Fruit fly (Drosophila melanogaster): ENCODE results near the gene CG1428.

CG1428 gene

dm6 chr2L:21915258-21915657 is 9.2 kb downstream of the CG1428 start, which contains the start of gene CG31600:
Gene CG31600 (minus strand): TSS chr2L:21915358.
- TF ChIP-seq kay (GFP tag; ENCODE audit: borderline replicate concordance) = peak; percentile 56
- no peak for TF ChIP-seq CG7045 (GFP tag; optimal IDR thresholded peaks at IDR 0.05)
- TF ChIP-seq CG14711 (tag; optimal IDR thresholded peaks at IDR 0.05) = no peak
- no peak for TF ChIP-seq CG12768 (GFP tag; optimal IDR thresholded peaks at IDR 0.05)

- TF ChIP-seq cnc (optimal IDR thresholded peaks at IDR 0.05) (no peak), cic (GFP tag; optimal IDR thresholded peaks at IDR 0.05) (no peak), CG33017 (tag; optimal IDR thresholded peaks at IDR 0.05) (no peak)
Measured at dm6 chr2L:21916000-21916399, 9.9 kb downstream of the CG1428 start, which contains the start of gene CG11634. Gene CG11634 (plus strand): TSS chr2L:21916300.

- TF ChIP-seq Crg-1 (GFP tag; optimal IDR thresholded peaks at IDR 0.05) = no peak
- no peak for TF ChIP-seq tj (GFP tag; optimal IDR thresholded peaks at IDR 0.05)
- TF ChIP-seq CG7045 (GFP tag; optimal IDR thresholded peaks at IDR 0.05) = no peak
- no peak for TF ChIP-seq CG11617 (GFP tag; optimal IDR thresholded peaks at IDR 0.05)
- TF ChIP-seq Hr96 (GFP tag; optimal IDR thresholded peaks at IDR 0.05) = no peak
- no peak for TF ChIP-seq Mnt (GFP tag; optimal IDR thresholded peaks at IDR 0.05)
- no peak for TF ChIP-seq CG7101 (tag; optimal IDR thresholded peaks at IDR 0.05)
- no peak for TF ChIP-seq CG5204 (GFP tag; optimal IDR thresholded peaks at IDR 0.05)
- no peak for TF ChIP-seq ovo (GFP tag; optimal IDR thresholded peaks at IDR 0.05)
- TF ChIP-seq CG33017 (tag; optimal IDR thresholded peaks at IDR 0.05) = no peak
- TF ChIP-seq CG14711 (tag; optimal IDR thresholded peaks at IDR 0.05) = no peak
- TF ChIP-seq kay (GFP tag; ENCODE audit: borderline replicate concordance) = no peak
- no peak for TF ChIP-seq pad (GFP tag; optimal IDR thresholded peaks at IDR 0.05)
- TF ChIP-seq cic (GFP tag; optimal IDR thresholded peaks at IDR 0.05) = no peak
- TF ChIP-seq bab1 (GFP tag; optimal IDR thresholded peaks at IDR 0.05) = no peak
- no peak for TF ChIP-seq cnc (optimal IDR thresholded peaks at IDR 0.05)
- no peak for TF ChIP-seq CG1620 (GFP tag; optimal IDR thresholded peaks at IDR 0.05)
- TF ChIP-seq CG12768 (GFP tag; optimal IDR thresholded peaks at IDR 0.05) = no peak
- no peak for TF ChIP-seq toe (GFP tag; optimal IDR thresholded peaks at IDR 0.05)
Measured at dm6 chr2L:21923267-21923666, 17.2 kb downstream of the CG1428 start.

dm6 chr2L:21933496-21933895 is 27.4 kb downstream of the CG1428 start:
- TF ChIP-seq Clk (GFP tag; optimal IDR thresholded peaks at IDR 0.05) = no peak
- no peak for TF ChIP-seq CG33017 (tag; optimal IDR thresholded peaks at IDR 0.05)
- TF ChIP-seq CG7045 (GFP tag; optimal IDR thresholded peaks at IDR 0.05) = no peak
- no peak for TF ChIP-seq tj (GFP tag; optimal IDR thresholded peaks at IDR 0.05)
- TF ChIP-seq cnc (optimal IDR thresholded peaks at IDR 0.05) = no peak
- no peak for TF ChIP-seq ovo (GFP tag; optimal IDR thresholded peaks at IDR 0.05)
- no peak for TF ChIP-seq toe (GFP tag; optimal IDR thresholded peaks at IDR 0.05)
- TF ChIP-seq Crg-1 (GFP tag; optimal IDR thresholded peaks at IDR 0.05) = no peak
- no peak for TF ChIP-seq CG11617 (GFP tag; optimal IDR thresholded peaks at IDR 0.05)
- TF ChIP-seq Mnt (GFP tag; optimal IDR thresholded peaks at IDR 0.05) = no peak
- TF ChIP-seq kay (GFP tag; ENCODE audit: borderline replicate concordance) = no peak
- TF ChIP-seq CG14711 (tag; optimal IDR thresholded peaks at IDR 0.05) = no peak
- TF ChIP-seq bab1 (GFP tag; optimal IDR thresholded peaks at IDR 0.05) = no peak
- no peak for TF ChIP-seq cic (GFP tag; optimal IDR thresholded peaks at IDR 0.05)
- TF ChIP-seq CG5204 (GFP tag; optimal IDR thresholded peaks at IDR 0.05) = no peak
- TF ChIP-seq pad (GFP tag; optimal IDR thresholded peaks at IDR 0.05) = no peak
- TF ChIP-seq CG1620 (GFP tag; optimal IDR thresholded peaks at IDR 0.05) = no peak
